Fruit fly (Drosophila melanogaster) whole organism, embryonic: Measurements from ENCODE around the gene CG34451.

Source experiments
- Atf6 ChIP-seq: fragments of 200-800 bp; sonication (Bioruptor generic); IDR thresholded peaks from 2 replicates; pipeline ENCODE4 v1.3.6; 2022; ENCODE audit warnings: missing biosample characterization, missing genetic modification characterization
- CG10321 ChIP-seq: fragments of 200-800 bp; sonication (Bioruptor generic); IDR thresholded peaks from 2 replicates; pipeline ENCODE4 v1.3.6; 2022; ENCODE audit warnings: missing biosample characterization, missing genetic modification characterization
- CG11247 ChIP-seq: fragments of 200-800 bp; sonication (Bioruptor generic); IDR thresholded peaks from 2 replicates; pipeline ENCODE4 v1.3.6; 2022; ENCODE audit warnings: missing biosample characterization, missing genetic modification characterization
- CG12155 ChIP-seq: fragments of 200-800 bp; sonication (Bioruptor generic); optimal IDR thresholded peaks from 3 replicates; lab custom pipeline; 2016; ENCODE audit warnings: missing biosample characterization, missing genetic modification characterization
- CG13296 ChIP-seq: fragments of 200-800 bp; sonication (Bioruptor generic); optimal IDR thresholded peaks from 3 replicates; lab custom pipeline; 2018; ENCODE audit warnings: missing biosample characterization, mild to moderate bottlenecking, missing genetic modification characterization
- CG13624 ChIP-seq: fragments of 200-800 bp; sonication (Bioruptor generic); optimal IDR thresholded peaks from 2 replicates; lab custom pipeline; 2016; ENCODE audit warnings: missing biosample characterization, missing genetic modification characterization
- CG15601 ChIP-seq: fragments of 200-800 bp; sonication (Bioruptor generic); optimal IDR thresholded peaks from 3 replicates; lab custom pipeline; 2019; ENCODE audit warnings: missing biosample characterization, mild to moderate bottlenecking, missing genetic modification characterization, moderate library complexity
- CG1603 ChIP-seq: fragments of 200-800 bp; sonication (Bioruptor generic); optimal IDR thresholded peaks from 2 replicates; lab custom pipeline; 2019; ENCODE audit warnings: missing biosample characterization, mild to moderate bottlenecking, missing genetic modification characterization, moderate library complexity
- CG18011 ChIP-seq: fragments of 200-800 bp; sonication (Bioruptor generic); optimal IDR thresholded peaks from 2 replicates; lab custom pipeline; 2017; ENCODE audit warnings: missing biosample characterization, missing genetic modification characterization, mild to moderate bottlenecking, moderate library complexity, missing genotype
- CG2889 ChIP-seq: fragments of 200-800 bp; sonication (Bioruptor generic); IDR thresholded peaks from 3 replicates; pipeline ENCODE4 v1.3.6; 2022; ENCODE audit warnings: missing biosample characterization, missing genetic modification characterization
- CG30020 ChIP-seq: fragments of 200-800 bp; optimal IDR thresholded peaks from 2 replicates; lab custom pipeline; 2019; ENCODE audit warnings: missing biosample characterization, mild to moderate bottlenecking, missing genetic modification characterization, moderate library complexity
- CG30403 ChIP-seq: fragments of 200-800 bp; sonication (Bioruptor generic); optimal IDR thresholded peaks from 3 replicates; lab custom pipeline; 2016; ENCODE audit warnings: missing biosample characterization, missing genetic modification characterization
- CG3838 ChIP-seq: fragments of 200-800 bp; sonication (Bioruptor generic); optimal IDR thresholded peaks from 3 replicates; lab custom pipeline; 2016; ENCODE audit warnings: missing biosample characterization, missing genetic modification characterization
- CG4360 ChIP-seq: fragments of 200-800 bp; sonication (Bioruptor generic); IDR thresholded peaks from 2 replicates; pipeline ENCODE4 v1.3.6; 2022; ENCODE audit warnings: missing biosample characterization, missing genetic modification characterization
- CG8765 ChIP-seq: fragments of 200-800 bp; sonication (Bioruptor generic); IDR thresholded peaks from 2 replicates; pipeline ENCODE4 v1.3.6; 2022; ENCODE audit warnings: missing biosample characterization, missing genetic modification characterization
- CG9797 ChIP-seq: fragments of 200-800 bp; sonication (Bioruptor generic); optimal IDR thresholded peaks from 3 replicates; lab custom pipeline; 2018; ENCODE audit warnings: missing biosample characterization, mild to moderate bottlenecking, missing genetic modification characterization
- Dfd ChIP-seq, 2 experiments: fragments of >200 bp; optimal IDR thresholded peaks; 2 replicates each; lab custom pipeline; 2017; ENCODE audit warnings: missing biosample characterization in 2 of 2, missing genetic modification characterization in 2 of 2
- Ets97D ChIP-seq: fragments of 200-800 bp; sonication (Bioruptor generic); optimal IDR thresholded peaks from 3 replicates; lab custom pipeline; 2016; ENCODE audit warnings: missing biosample characterization, missing genetic modification characterization
- Fer1 ChIP-seq: fragments of 200-800 bp; sonication (Bioruptor generic); optimal IDR thresholded peaks from 2 replicates; lab custom pipeline; 2017; ENCODE audit warnings: missing biosample characterization, mild to moderate bottlenecking, missing genetic modification characterization
- Fer3 ChIP-seq: fragments of 200-800 bp; sonication (Bioruptor generic); optimal IDR thresholded peaks from 2 replicates; lab custom pipeline; 2018; ENCODE audit warnings: missing biosample characterization, mild to moderate bottlenecking, missing genetic modification characterization, moderate library complexity
- HLH4C ChIP-seq: fragments of 200-800 bp; sonication (Bioruptor generic); IDR thresholded peaks from 3 replicates; pipeline ENCODE4 v1.3.6; 2022; ENCODE audit warnings: missing biosample characterization, missing genetic modification characterization; ENCODE audit not compliant: partially characterized antibody
- Hr51 ChIP-seq, 2 experiments: fragments of 200-800 bp; sonication (Bioruptor generic); optimal IDR thresholded peaks; 2 replicates in 1 of 2; 3 replicates in 1 of 2; lab custom pipeline; 2016 to 2018; ENCODE audit warnings: missing biosample characterization in 2 of 2, missing genetic modification characterization in 2 of 2, mild to moderate bottlenecking in 1 of 2, moderate library complexity in 1 of 2
- Hsf ChIP-seq: fragments of 200-800 bp; sonication (Bioruptor generic); optimal IDR thresholded peaks from 3 replicates; lab custom pipeline; 2016; ENCODE audit warnings: missing biosample characterization, missing genetic modification characterization
- Mad ChIP-seq: fragments of 200-800 bp; sonication (Bioruptor generic); optimal IDR thresholded peaks from 2 replicates; lab custom pipeline; 2016; ENCODE audit warnings: missing biosample characterization, missing genetic modification characterization
- Optix ChIP-seq: fragments of 200-800 bp; sonication (Bioruptor generic); IDR thresholded peaks from 3 replicates; pipeline ENCODE4 v1.3.6; 2022; ENCODE audit warnings: missing biosample characterization, missing genetic modification characterization
- Vsx1 ChIP-seq: fragments of 200-800 bp; sonication (Bioruptor generic); optimal IDR thresholded peaks from 2 replicates; lab custom pipeline; 2017; ENCODE audit warnings: missing biosample characterization, mild to moderate bottlenecking, missing genetic modification characterization, missing genetic modification reagents
- al ChIP-seq: fragments of 200-800 bp; sonication (Bioruptor generic); IDR thresholded peaks from 2 replicates; pipeline ENCODE4 v1.3.6; 2022; ENCODE audit warnings: missing biosample characterization, missing genetic modification characterization
- bcd ChIP-seq: fragments of 200-800 bp; sonication (Bioruptor generic); optimal IDR thresholded peaks from 2 replicates; lab custom pipeline; 2017; ENCODE audit warnings: missing biosample characterization, mild to moderate bottlenecking, missing genetic modification characterization
- bowl ChIP-seq: fragments of 200-800 bp; sonication (Bioruptor generic); IDR thresholded peaks from 2 replicates; pipeline ENCODE4 v1.3.6; 2022; ENCODE audit warnings: missing biosample characterization, missing genetic modification characterization
- chn ChIP-seq: fragments of 200-800 bp; sonication (Bioruptor generic); optimal IDR thresholded peaks from 2 replicates; lab custom pipeline; 2016; ENCODE audit warnings: missing biosample characterization, missing genetic modification characterization
- ci ChIP-seq: fragments of 200-800 bp; sonication (Bioruptor generic); IDR thresholded peaks from 3 replicates; pipeline ENCODE4 v1.3.6; 2022; ENCODE audit warnings: missing biosample characterization, missing genetic modification characterization
- eve ChIP-seq, 2 experiments: fragments of >200 bp; optimal IDR thresholded peaks; 2 replicates each; lab custom pipeline; 2017; ENCODE audit warnings: missing biosample characterization in 2 of 2, missing genetic modification characterization in 2 of 2
- fd102C ChIP-seq: fragments of 200-800 bp; sonication (Bioruptor generic); optimal IDR thresholded peaks from 2 replicates; lab custom pipeline; 2018; ENCODE audit warnings: missing biosample characterization, mild to moderate bottlenecking, missing genetic modification characterization, moderate library complexity
- gcm ChIP-seq: fragments of 200-800 bp; sonication (Bioruptor generic); optimal IDR thresholded peaks from 2 replicates; lab custom pipeline; 2019; ENCODE audit warnings: missing biosample characterization, mild to moderate bottlenecking, missing genetic modification characterization, moderate library complexity
- kah ChIP-seq: fragments of 200-800 bp; sonication (Bioruptor generic); optimal IDR thresholded peaks from 2 replicates; lab custom pipeline; 2018; ENCODE audit warnings: missing biosample characterization, mild to moderate bottlenecking, missing genetic modification characterization
- ken ChIP-seq: fragments of 200-800 bp; sonication (Bioruptor generic); IDR thresholded peaks from 3 replicates; pipeline ENCODE4 v1.3.6; 2022; ENCODE audit warnings: missing biosample characterization, missing genetic modification characterization
- oc ChIP-seq: fragments of 200-800 bp; sonication (Bioruptor generic); optimal IDR thresholded peaks from 2 replicates; lab custom pipeline; 2018; ENCODE audit warnings: missing biosample characterization, mild to moderate bottlenecking, missing genetic modification characterization, moderate library complexity
- row ChIP-seq: fragments of 200-800 bp; sonication (Bioruptor generic); IDR thresholded peaks from 3 replicates; pipeline ENCODE4 v1.3.6; 2022; ENCODE audit warnings: missing biosample characterization, missing genetic modification characterization
- schlank ChIP-seq: fragments of 200-800 bp; sonication (Bioruptor generic); optimal IDR thresholded peaks from 2 replicates; lab custom pipeline; 2018; ENCODE audit warnings: missing biosample characterization, mild to moderate bottlenecking, missing genetic modification characterization
- scrt ChIP-seq: fragments of 200-800 bp; sonication (Bioruptor generic); optimal IDR thresholded peaks from 2 replicates; lab custom pipeline; 2018; ENCODE audit warnings: missing biosample characterization, mild to moderate bottlenecking, missing genetic modification characterization, moderate library complexity
- sens ChIP-seq: fragments of 200-800 bp; sonication (Bioruptor generic); peaks from one replicate; lab custom pipeline; 2016; ENCODE audit warnings: missing biosample characterization, missing genetic modification characterization
- slou ChIP-seq: fragments of 200-800 bp; sonication (Bioruptor generic); optimal IDR thresholded peaks from 3 replicates; lab custom pipeline; 2016; ENCODE audit warnings: missing biosample characterization, missing genetic modification characterization
- sr ChIP-seq: fragments of 200-800 bp; sonication (Bioruptor generic); IDR thresholded peaks from 3 replicates; pipeline ENCODE4 v1.3.6; 2022; ENCODE audit warnings: missing biosample characterization, missing genetic modification characterization
- sug ChIP-seq: fragments of 200-800 bp; optimal IDR thresholded peaks from 2 replicates; lab custom pipeline; 2019; ENCODE audit warnings: missing biosample characterization, mild to moderate bottlenecking, missing genetic modification characterization, moderate library complexity
- tll ChIP-seq, 2 experiments: fragments of 200-800 bp in 1 of 2; fragments of >200 bp in 1 of 2; sonication (Bioruptor generic) in 1 of 2; optimal IDR thresholded peaks; 2 replicates each; lab custom pipeline; 2017 to 2019; ENCODE audit warnings: missing biosample characterization in 2 of 2, missing genetic modification characterization in 2 of 2, mild to moderate bottlenecking in 1 of 2, moderate library complexity in 1 of 2
- usp ChIP-seq: fragments of >200 bp; optimal IDR thresholded peaks from 2 replicates; lab custom pipeline; 2017; ENCODE audit warnings: missing biosample characterization, missing genetic modification characterization
- vvl ChIP-seq: fragments of 200-800 bp; sonication (Bioruptor generic); IDR thresholded peaks from 2 replicates; pipeline ENCODE4 v1.3.6; 2022; ENCODE audit warnings: missing biosample characterization, missing genetic modification characterization
- zf30C ChIP-seq: fragments of 200-800 bp; sonication (Bioruptor generic); optimal IDR thresholded peaks from 3 replicates; lab custom pipeline; 2018; ENCODE audit warnings: missing biosample characterization, mild to moderate bottlenecking, missing genetic modification characterization

CG34451 gene

dm6 chr3L:15728195-15728594 is 36.3 kb upstream of the CG34451 start, which contains the start of gene comm (continued):
- TF ChIP-seq schlank (no peak), fd102C (GFP tag; lab: Kevin White, UChicago) (peak; percentile 55), Atf6 (GFP tag; lab: Robert Waterston, UW) (peak; percentile 52; the same call in 1 of the 2 replicates), CG4360 (GFP tag; lab: Robert Waterston, UW) (0 out of 2 replicates have a peak, but pooled peaks have one; percentile 16), CG18011 (GFP tag; lab: Kevin White, UChicago) (no peak), bcd (GFP tag; lab: Kevin White, UChicago) (peak; percentile 31), tll (GFP tag; optimal IDR thresholded peaks at IDR 0.05; lab: Kevin White, UChicago) (peak in 1 of 2 experiments; percentile 33), Fer3 (tag; lab: Kevin White, UChicago) (peak; percentile 11), al (no peak), chn (GFP tag; lab: Kevin White, UChicago) (no peak), CG1603 (tag; lab: Kevin White, UChicago) (peak; percentile 27), HLH4C (peak; percentile 55; the same call in 2 of the 3 replicates), ci (GFP tag; lab: Robert Waterston, UW) (peak; percentile 72; the same call in 1 of the 3 replicates), CG8765 (GFP tag; lab: Robert Waterston, UW) (peak; percentile 17; the same call in 1 of the 2 replicates), scrt (GFP tag; lab: Kevin White, UChicago) (peak; percentile 45), Fer1 (GFP tag; lab: Kevin White, UChicago) (peak; percentile 62), row (GFP tag; lab: Robert Waterston, UW) (no peak), slou (no peak), gcm (GFP tag; lab: Kevin White, UChicago) (peak; percentile 65), CG11247 (GFP tag; lab: Robert Waterston, UW) (peak; percentile 32; the same call in 1 of the 2 replicates), CG30020 (tag; lab: Kevin White, UChicago) (no peak), Optix (GFP tag; lab: Robert Waterston, UW) (no peak), sug (peak; percentile 39), CG13296 (GFP tag; lab: Kevin White, UChicago) (peak; percentile 29), Hr51 (GFP tag; optimal IDR thresholded peaks at IDR 0.05; lab: Kevin White, UChicago) (no peak), Mad (GFP tag; lab: Kevin White, UChicago) (peak; percentile 4), bowl (peak; percentile 19; the same call in 1 of the 2 replicates), vvl (GFP tag; lab: Robert Waterston, UW) (peak; percentile 82), CG10321 (GFP tag; lab: Robert Waterston, UW) (no peak), Vsx1 (GFP tag; lab: Kevin White, UChicago) (peak; percentile 42), CG9797 (no peak), CG15601 (tag; lab: Kevin White, UChicago) (peak; percentile 26), CG13624 (peak; percentile 31)

dm6 chr3L:15726799-15727198 is 34.9 kb upstream of the CG34451 start:
- TF ChIP-seq CG30403 (no peak), Dfd (GFP tag; optimal IDR thresholded peaks at IDR 0.05; lab: Kevin White, UChicago) (no peak), ken (GFP tag; lab: Robert Waterston, UW) (no peak), eve (GFP tag; optimal IDR thresholded peaks at IDR 0.05; lab: Kevin White, UChicago) (peak in 1 of 2 experiments; percentile 52), Hsf (GFP tag; lab: Kevin White, UChicago) (no peak), CG12155 (GFP tag; lab: Kevin White, UChicago) (no peak), sr (GFP tag; lab: Robert Waterston, UW) (0 out of 3 replicates have a peak, but pooled peaks have one; percentile 4), Ets97D (no peak), usp (GFP tag; lab: Kevin White, UChicago) (no peak), scrt (GFP tag; lab: Kevin White, UChicago) (no peak), CG3838 (GFP tag; lab: Kevin White, UChicago) (no peak), kah (peak; percentile 48), sens (GFP tag; lab: Kevin White, UChicago) (peak; percentile 69), CG2889 (no peak), oc (tag; lab: Kevin White, UChicago) (no peak), schlank (no peak), zf30C (GFP tag; lab: Kevin White, UChicago) (no peak)
